Fruit fly (Drosophila melanogaster): ENCODE results near the gene mRpL2.
A peak's percentile ranks its signal among the peaks of the same experiment; 100 is the strongest.

mRpL2 gene

dm6 chr3L:11119396-11119900 lies 1.2 kb upstream of the mRpL2 start (continued):
- TF ChIP-seq hbn (GFP tag; IDR thresholded peaks at IDR 0.05; ENCODE audit: partially characterized antibody) (no peak), CG11723 (GFP tag; optimal IDR thresholded peaks at IDR 0.05) (no peak), oc (tag; optimal IDR thresholded peaks at IDR 0.05) (no peak), vvl (GFP tag; IDR thresholded peaks at IDR 0.05) (peak; percentile 41), ewg (GFP tag; optimal IDR thresholded peaks at IDR 0.05) (no peak), Abd-B (GFP tag; optimal IDR thresholded peaks at IDR 0.05) (no peak), tx (GFP tag; optimal IDR thresholded peaks at IDR 0.05) (no peak), CG30020 (tag; optimal IDR thresholded peaks at IDR 0.05) (no peak), CG31365 (tag; optimal IDR thresholded peaks at IDR 0.05) (no peak), Opbp (GFP tag; IDR thresholded peaks at IDR 0.05; ENCODE audit: partially characterized antibody) (no peak), CG8388 (GFP tag; optimal IDR thresholded peaks at IDR 0.05) (no peak), scrt (GFP tag; optimal IDR thresholded peaks at IDR 0.05) (no peak), CG12104 (GFP tag; optimal IDR thresholded peaks at IDR 0.05) (no peak), dan (GFP tag; IDR thresholded peaks at IDR 0.05) (no peak), CG17361 (GFP tag; IDR thresholded peaks at IDR 0.05) (no peak), CG2712 (tag; optimal IDR thresholded peaks at IDR 0.05) (no peak), CG1792 (GFP tag; optimal IDR thresholded peaks at IDR 0.05) (no peak), CG10321 (GFP tag; IDR thresholded peaks at IDR 0.05) (no peak), lmd (GFP tag; IDR thresholded peaks at IDR 0.05) (peak; percentile 45), CG2120 (GFP tag; optimal IDR thresholded peaks at IDR 0.05) (no peak), grn (GFP tag; optimal IDR thresholded peaks at IDR 0.05) (no peak), bowl (GFP tag; IDR thresholded peaks at IDR 0.05) (no peak), CG8478 (optimal IDR thresholded peaks at IDR 0.05) (no peak)

dm6 chr3L:11119901-11120418 lies 687 bp upstream of the mRpL2 start:
- TF ChIP-seq CG14050 (GFP tag; IDR thresholded peaks at IDR 0.05) (no peak), mam (GFP tag; optimal IDR thresholded peaks at IDR 0.05) (no peak), lmd (GFP tag; IDR thresholded peaks at IDR 0.05) (no peak), CG17802 (tag; optimal IDR thresholded peaks at IDR 0.05) (no peak), kay (GFP tag; optimal IDR thresholded peaks at IDR 0.05) (no peak), gsb-n (tag; optimal IDR thresholded peaks at IDR 0.05) (no peak), HLHmδ (GFP tag; optimal IDR thresholded peaks at IDR 0.05) (no peak), CG10267 (tag; optimal IDR thresholded peaks at IDR 0.05) (no peak), CG2712 (tag; optimal IDR thresholded peaks at IDR 0.05) (no peak), jing (GFP tag; optimal IDR thresholded peaks at IDR 0.05) (no peak), CG18262 (tag; optimal IDR thresholded peaks at IDR 0.05) (no peak), Meics (GFP tag; optimal IDR thresholded peaks at IDR 0.05) (peak; percentile 50), CG18619 (GFP tag; optimal IDR thresholded peaks at IDR 0.05) (no peak), MTF-1 (GFP tag; optimal IDR thresholded peaks at IDR 0.05; ENCODE audit: borderline replicate concordance) (peak; percentile 46), crc (GFP tag; optimal IDR thresholded peaks at IDR 0.05) (no peak), H15 (GFP tag; IDR thresholded peaks at IDR 0.05) (no peak), sqz (GFP tag; optimal IDR thresholded peaks at IDR 0.05) (no peak), Lim3 (GFP tag; IDR thresholded peaks at IDR 0.05) (no peak), CG18476 (GFP tag; optimal IDR thresholded peaks at IDR 0.05) (no peak), CG9932 (GFP tag; IDR thresholded peaks at IDR 0.05) (0 out of 2 replicates have a peak, but pooled peaks have one; percentile 6), CG10147 (GFP tag; optimal IDR thresholded peaks at IDR 0.05) (peak; percentile 56), CG6813 (GFP tag; optimal IDR thresholded peaks at IDR 0.05) (peak; percentile 71), dmrt99B (tag; optimal IDR thresholded peaks at IDR 0.05) (no peak), aop (GFP tag; IDR thresholded peaks at IDR 0.05) (no peak), CG17912 (GFP tag; optimal IDR thresholded peaks at IDR 0.05) (peak; percentile 5), ems (GFP tag; optimal IDR thresholded peaks at IDR 0.05) (no peak), Ptx1 (GFP tag; IDR thresholded peaks at IDR 0.05) (no peak), CG6175 (GFP tag; IDR thresholded peaks at IDR 0.05) (no peak), CG9609 (GFP tag; optimal IDR thresholded peaks at IDR 0.05) (no peak), Kr (GFP tag; optimal IDR thresholded peaks at IDR 0.05) (no peak)

Data from whole organism, embryonic.